Worm (Caenorhabditis elegans) whole organism, young adult: ENCODE results near the gene C23G10.11.

Source experiments
- B0336.3 ChIP-seq: fragments of 200-800 bp; sonication (Bioruptor generic); IDR thresholded peaks from 2 replicates; pipeline ENCODE4 v1.3.6; 2022; ENCODE audit warnings: missing genetic modification characterization, missing compliant biosample characterization
- C17E4.6 ChIP-seq: fragments of 200-800 bp; sonication (Bioruptor generic); IDR thresholded peaks from 2 replicates; pipeline ENCODE4 v1.3.6; 2022; ENCODE audit warnings: missing genetic modification reagents, missing genetic modification characterization, missing compliant biosample characterization
- F10E7.11 ChIP-seq: sonication (generic microtip); optimal IDR thresholded peaks from 2 replicates; lab custom pipeline; 2017; ENCODE audit warnings: mild to moderate bottlenecking, missing genetic modification characterization, moderate library complexity, missing compliant biosample characterization
- F22D6.2 ChIP-seq: sonication (generic microtip); optimal IDR thresholded peaks from 2 replicates; lab custom pipeline; 2016; ENCODE audit warnings: mild to moderate bottlenecking, missing genetic modification characterization, missing compliant biosample characterization
- F23B12.7 ChIP-seq: sonication (generic microtip); optimal IDR thresholded peaks from 2 replicates; lab custom pipeline; 2017; ENCODE audit warnings: missing genetic modification characterization, mild to moderate bottlenecking, missing compliant biosample characterization, antibody characterized with exemption, moderate library complexity; ENCODE audit not compliant: insufficient read depth
- F33H1.4 ChIP-seq: fragments of 200-800 bp; sonication (Bioruptor generic); IDR thresholded peaks from 2 replicates; pipeline ENCODE4 v1.3.6; 2022; ENCODE audit warnings: missing genetic modification reagents, missing genetic modification characterization, missing compliant biosample characterization
- F39B2.1 ChIP-seq: fragments of 200-800 bp; sonication (Bioruptor generic); IDR thresholded peaks from 2 replicates; pipeline ENCODE4 v1.3.6; 2022; ENCODE audit warnings: missing genetic modification reagents, missing genetic modification characterization, missing compliant biosample characterization
- F49E8.2 ChIP-seq: sonication (generic microtip); optimal IDR thresholded peaks from 3 replicates; lab custom pipeline; 2017; ENCODE audit warnings: missing genetic modification characterization, mild to moderate bottlenecking, missing compliant biosample characterization, antibody characterized with exemption, moderate library complexity; ENCODE audit not compliant: insufficient read depth
- K11D2.4 ChIP-seq: fragments of 200-800 bp; sonication (Bioruptor generic); IDR thresholded peaks from 2 replicates; pipeline ENCODE4 v1.3.6; 2022; ENCODE audit warnings: missing genetic modification reagents, missing genetic modification characterization, missing compliant biosample characterization
- Y53G8AR.9 ChIP-seq: fragments of 200-800 bp; sonication (Bioruptor generic); conservative IDR thresholded peaks from 2 replicates; pipeline ENCODE4 v1.3.6; 2022; ENCODE audit warnings: missing genetic modification reagents, missing genetic modification characterization, missing compliant biosample characterization
- Y56A3A.18 ChIP-seq: fragments of 200-800 bp; sonication (Bioruptor generic); IDR thresholded peaks from 2 replicates; pipeline ENCODE4 v1.3.6; 2022; ENCODE audit warnings: missing genetic modification reagents, missing genetic modification characterization, missing compliant biosample characterization
- Y95B8A.8 ChIP-seq: fragments of 200-800 bp; sonication (Bioruptor generic); IDR thresholded peaks from 2 replicates; pipeline ENCODE4 v1.3.6; 2022; ENCODE audit warnings: missing genetic modification reagents, missing genetic modification characterization, missing compliant biosample characterization
- akir-1 ChIP-seq: fragments of 200-800 bp; sonication (Bioruptor generic); optimal IDR thresholded peaks from 2 replicates; lab custom pipeline; 2018; ENCODE audit warnings: mild to moderate bottlenecking, missing genetic modification characterization, moderate library complexity, missing compliant biosample characterization
- ama-1 ChIP-seq, 3 experiments: fragments of 150-350 bp in 1 of 3; sonication (generic microtip) in 2 of 3; optimal IDR thresholded peaks; 2 replicates each; lab custom pipeline; 2014 to 2018; ENCODE audit warnings: missing biosample characterization in 2 of 3, missing genetic modification characterization in 2 of 3, missing genetic modification reagents in 2 of 3
- athp-1 ChIP-seq: sonication (generic microtip); optimal IDR thresholded peaks from 2 replicates; lab custom pipeline; 2017; ENCODE audit warnings: mild to moderate bottlenecking, missing genetic modification characterization, missing compliant biosample characterization
- attf-3 ChIP-seq: fragments of 200-800 bp; sonication (Bioruptor generic); conservative IDR thresholded peaks from 2 replicates; pipeline ENCODE4 v1.3.6; 2022; ENCODE audit warnings: missing genetic modification reagents, missing genetic modification characterization, missing compliant biosample characterization
- attf-6 ChIP-seq: fragments of 200-800 bp; sonication (Bioruptor generic); IDR thresholded peaks from 2 replicates; pipeline ENCODE4 v1.3.6; 2022; ENCODE audit warnings: missing genetic modification reagents, missing genetic modification characterization, missing compliant biosample characterization
- ccch-3 ChIP-seq: fragments of 200-800 bp; sonication (Bioruptor generic); optimal IDR thresholded peaks from 2 replicates; lab custom pipeline; 2018; ENCODE audit warnings: mild to moderate bottlenecking, missing genetic modification characterization, missing compliant biosample characterization
- ceh-27 ChIP-seq: fragments of 200-800 bp; sonication (Bioruptor generic); optimal IDR thresholded peaks from 2 replicates; lab custom pipeline; 2018; ENCODE audit warnings: mild to moderate bottlenecking, missing genetic modification characterization, moderate library complexity, missing compliant biosample characterization
- ceh-58 ChIP-seq: fragments of 200-800 bp; sonication (Bioruptor generic); IDR thresholded peaks from 2 replicates; pipeline ENCODE4 v1.3.6; 2022; ENCODE audit warnings: missing genetic modification characterization, missing compliant biosample characterization
- ceh-79 ChIP-seq: sonication (generic microtip); optimal IDR thresholded peaks from 2 replicates; lab custom pipeline; 2017; ENCODE audit warnings: mild to moderate bottlenecking, missing genetic modification characterization, missing compliant biosample characterization
- ceh-91 ChIP-seq: fragments of 200-800 bp; sonication (Bioruptor generic); IDR thresholded peaks from 2 replicates; pipeline ENCODE4 v1.3.6; 2022; ENCODE audit warnings: missing genetic modification reagents, missing genetic modification characterization, missing compliant biosample characterization
- dox-1 ChIP-seq: fragments of 200-800 bp; sonication (Bioruptor generic); IDR thresholded peaks from 2 replicates; pipeline ENCODE4 v1.3.6; 2022; ENCODE audit warnings: missing genetic modification reagents, missing genetic modification characterization, missing compliant biosample characterization
- dpff-1 ChIP-seq: sonication (generic microtip); optimal IDR thresholded peaks from 2 replicates; lab custom pipeline; 2017; ENCODE audit warnings: mild to moderate bottlenecking, missing genetic modification characterization, missing compliant biosample characterization
- efl-1 ChIP-seq: fragments of 150-350 bp; optimal IDR thresholded peaks from 2 replicates; lab custom pipeline; 2014; ENCODE audit warnings: missing biosample characterization, missing genetic modification reagents, missing genetic modification characterization
- egl-44 ChIP-seq: fragments of 200-800 bp; sonication (Bioruptor generic); IDR thresholded peaks from 2 replicates; pipeline ENCODE4 v1.3.6; 2022; ENCODE audit warnings: missing genetic modification reagents, missing genetic modification characterization, missing compliant biosample characterization
- egrh-3 ChIP-seq: fragments of 200-800 bp; sonication (Bioruptor generic); IDR thresholded peaks from 2 replicates; pipeline ENCODE4 v1.3.6; 2022; ENCODE audit warnings: missing genetic modification reagents, missing genetic modification characterization, missing compliant biosample characterization
- gei-17 ChIP-seq: fragments of 200-800 bp; sonication (Bioruptor generic); optimal IDR thresholded peaks from 2 replicates; lab custom pipeline; 2018; ENCODE audit warnings: mild to moderate bottlenecking, missing genetic modification characterization, missing compliant biosample characterization
- hmg-20 ChIP-seq: fragments of 200-800 bp; sonication (Bioruptor generic); IDR thresholded peaks from 2 replicates; pipeline ENCODE4 v1.3.6; 2022; ENCODE audit warnings: missing genetic modification reagents, missing genetic modification characterization, missing compliant biosample characterization
- lag-1 ChIP-seq: fragments of 200-800 bp; sonication (Bioruptor generic); IDR thresholded peaks from 2 replicates; pipeline ENCODE4 v1.3.6; 2022; ENCODE audit warnings: missing genetic modification reagents, missing genetic modification characterization, missing compliant biosample characterization
- lin-26 ChIP-seq: fragments of 200-800 bp; sonication (Bioruptor generic); IDR thresholded peaks from 2 replicates; pipeline ENCODE4 v1.3.6; 2022; ENCODE audit warnings: missing genetic modification reagents, missing genetic modification characterization, missing compliant biosample characterization
- lin-40 ChIP-seq: sonication (generic microtip); optimal IDR thresholded peaks from 2 replicates; lab custom pipeline; 2016; ENCODE audit warnings: missing genetic modification characterization, mild to moderate bottlenecking, missing compliant biosample characterization, missing genotype, missing genetic modification reagents
- mcd-1 ChIP-seq: fragments of 200-800 bp; sonication (Bioruptor generic); IDR thresholded peaks from 2 replicates; pipeline ENCODE4 v1.3.6; 2022; ENCODE audit warnings: missing genetic modification reagents, missing genetic modification characterization, missing compliant biosample characterization
- mel-28 ChIP-seq: sonication (generic microtip); optimal IDR thresholded peaks from 2 replicates; lab custom pipeline; 2016; ENCODE audit warnings: borderline replicate concordance, mild to moderate bottlenecking, missing genetic modification characterization, missing compliant biosample characterization
- nfyb-1 ChIP-seq: fragments of 200-800 bp; sonication (Bioruptor generic); IDR thresholded peaks from 2 replicates; pipeline ENCODE4 v1.3.6; 2022; ENCODE audit warnings: missing genetic modification reagents, missing genetic modification characterization, missing compliant biosample characterization
- nhr-120 ChIP-seq: fragments of 200-800 bp; sonication (Bioruptor generic); IDR thresholded peaks from 2 replicates; pipeline ENCODE4 v1.3.6; 2022; ENCODE audit warnings: missing genetic modification characterization, missing compliant biosample characterization
- nhr-179 ChIP-seq: sonication (generic microtip); optimal IDR thresholded peaks from 2 replicates; lab custom pipeline; 2016; ENCODE audit warnings: mild to moderate bottlenecking, missing genetic modification characterization, missing compliant biosample characterization
- nhr-80 ChIP-seq: sonication (generic microtip); optimal IDR thresholded peaks from 2 replicates; lab custom pipeline; 2016; ENCODE audit warnings: missing genetic modification characterization, missing compliant biosample characterization
- rec-8 ChIP-seq, 2 experiments: sonication (generic microtip); optimal IDR thresholded peaks; 2 replicates each; lab custom pipeline; 2016; ENCODE audit warnings: mild to moderate bottlenecking in 2 of 2, missing genetic modification characterization in 2 of 2, missing genetic modification reagents in 2 of 2, missing genotype in 2 of 2, missing biosample characterization in 1 of 2, missing compliant biosample characterization in 1 of 2, moderate library complexity in 1 of 2
- sdz-38 ChIP-seq: sonication (generic microtip); optimal IDR thresholded peaks from 2 replicates; lab custom pipeline; 2016; ENCODE audit warnings: missing genotype, missing genetic modification characterization, missing compliant biosample characterization
- snpc-4 ChIP-seq, 5 experiments: fragments of 150-350 bp in 1 of 5; sonication (generic microtip) in 4 of 5; optimal IDR thresholded peaks; 2 replicates each; lab custom pipeline; 2014 to 2018; ENCODE audit warnings: missing genetic modification characterization in 5 of 5, missing biosample characterization in 3 of 5, antibody characterized with exemption in 2 of 5, mild to moderate bottlenecking in 2 of 5, missing compliant biosample characterization in 2 of 5, missing genotype in 2 of 5, moderate library complexity in 2 of 5, missing genetic modification reagents in 1 of 5
- sptf-2 ChIP-seq: fragments of 200-800 bp; sonication (Bioruptor generic); optimal IDR thresholded peaks from 2 replicates; lab custom pipeline; 2018; ENCODE audit warnings: mild to moderate bottlenecking, missing genetic modification characterization, missing compliant biosample characterization
- unc-130 ChIP-seq: sonication (generic microtip); optimal IDR thresholded peaks from 2 replicates; lab custom pipeline; 2016; ENCODE audit warnings: missing genetic modification reagents, missing genetic modification characterization, missing compliant biosample characterization
- zfh-2 ChIP-seq: fragments of 200-800 bp; sonication (Bioruptor generic); conservative IDR thresholded peaks from 2 replicates; pipeline ENCODE4 v1.3.6; 2022; ENCODE audit warnings: missing genetic modification reagents, missing genetic modification characterization, missing compliant biosample characterization
- zim-3 ChIP-seq: sonication (generic microtip); optimal IDR thresholded peaks from 2 replicates; lab custom pipeline; 2017; ENCODE audit warnings: mild to moderate bottlenecking, missing genetic modification characterization, moderate library complexity, missing compliant biosample characterization
- ztf-22 ChIP-seq: fragments of 200-800 bp; sonication (Bioruptor generic); optimal IDR thresholded peaks from 2 replicates; lab custom pipeline; 2018; ENCODE audit warnings: mild to moderate bottlenecking, missing genetic modification characterization, moderate library complexity, missing compliant biosample characterization
- ztf-3 ChIP-seq: fragments of 200-800 bp; sonication (Bioruptor generic); optimal IDR thresholded peaks from 2 replicates; lab custom pipeline; 2018; ENCODE audit warnings: mild to moderate bottlenecking, missing genetic modification characterization, missing compliant biosample characterization
- ztf-6 ChIP-seq: fragments of 200-800 bp; sonication (Bioruptor generic); IDR thresholded peaks from 2 replicates; pipeline ENCODE4 v1.3.6; 2022; ENCODE audit warnings: missing genetic modification reagents, missing genetic modification characterization, missing compliant biosample characterization

C23G10.11 gene

DNA sequence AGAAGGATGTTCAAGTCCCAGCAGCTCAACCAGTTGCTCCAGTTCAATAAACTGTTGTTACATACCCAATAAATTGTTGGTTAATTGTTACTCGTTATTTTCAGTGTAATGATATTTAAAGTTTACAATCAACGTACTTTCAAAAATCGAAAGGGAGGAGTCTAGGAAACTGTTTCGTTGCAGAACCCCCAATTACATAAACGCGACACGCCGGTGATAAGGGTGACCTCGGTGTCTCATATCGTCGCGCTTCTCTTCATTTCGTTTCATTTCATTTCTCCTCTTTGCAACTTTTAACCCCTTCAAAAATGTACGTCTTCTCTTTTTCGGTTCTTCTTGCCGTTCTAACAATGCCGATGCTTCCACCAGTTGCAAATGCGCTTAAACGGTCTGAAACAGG is 7.5 kb downstream of the C23G10.11 start, which contains the start of gene C23G10.2 (continued):
- TF ChIP-seq mel-28 (tag; lab: Kevin White, UChicago), result no peak
- TF ChIP-seq K11D2.4 (GFP tag; lab: Robert Waterston, UW), result no peak
- no peak for TF ChIP-seq mcd-1 (GFP tag; lab: Robert Waterston, UW)
- no peak for TF ChIP-seq sdz-38 (tag; lab: Kevin White, UChicago)
- no peak for TF ChIP-seq ceh-91 (GFP tag; lab: Robert Waterston, UW)
- no peak for TF ChIP-seq ztf-6 (GFP tag; lab: Robert Waterston, UW)
- TF ChIP-seq akir-1 (GFP tag; lab: Kevin White, UChicago), result no peak
- no peak for TF ChIP-seq rec-8 (tag; optimal IDR thresholded peaks at IDR 0.05; lab: Kevin White, UChicago)
- TF ChIP-seq egl-44 (GFP tag; lab: Robert Waterston, UW), result no peak
- peak; percentile 75; the same call in 1 of the 2 replicates for TF ChIP-seq F39B2.1 (GFP tag; lab: Robert Waterston, UW)
- TF ChIP-seq ama-1 (optimal IDR thresholded peaks at IDR 0.05; lab: Kevin White, UChicago), result no peak
- TF ChIP-seq ama-1 (GFP tag; optimal IDR thresholded peaks at IDR 0.05; lab: Kevin White, UChicago), result peak in 1 of 2 experiments; percentile 75
- no peak for TF ChIP-seq C17E4.6
- TF ChIP-seq Y95B8A.8 (GFP tag; lab: Robert Waterston, UW), result 0 out of 2 replicates have a peak, but pooled peaks have one; percentile 31
- no peak for TF ChIP-seq nhr-120 (GFP tag; lab: Robert Waterston, UW)
- TF ChIP-seq attf-6 (GFP tag; lab: Robert Waterston, UW), result no peak
- peak; percentile 68; the same call in 1 of the 2 replicates for TF ChIP-seq Y56A3A.18 (GFP tag; lab: Robert Waterston, UW)
- no peak for TF ChIP-seq ceh-79 (tag; lab: Kevin White, UChicago)
- no peak for TF ChIP-seq zim-3 (tag; lab: Kevin White, UChicago)
- TF ChIP-seq zfh-2 (GFP tag; lab: Robert Waterston, UW), result 0 out of 2 replicates have a peak, but pooled peaks have one; percentile 7
- TF ChIP-seq dpff-1 (tag; lab: Kevin White, UChicago), result no peak
- TF ChIP-seq ztf-22 (GFP tag; lab: Kevin White, UChicago), result no peak
- no peak for TF ChIP-seq gei-17 (GFP tag; lab: Kevin White, UChicago)
- no peak for TF ChIP-seq F10E7.11
- no peak for TF ChIP-seq nhr-80 (tag; lab: Kevin White, UChicago)
- peak; percentile 31; the same call in 1 of the 2 replicates for TF ChIP-seq dox-1 (GFP tag; lab: Robert Waterston, UW)
- TF ChIP-seq nhr-179 (tag; lab: Kevin White, UChicago), result no peak
- no peak for TF ChIP-seq lin-40 (tag; lab: Kevin White, UChicago)
- no peak for TF ChIP-seq F22D6.2 (tag; lab: Kevin White, UChicago)
- no peak for TF ChIP-seq ceh-27 (GFP tag; lab: Kevin White, UChicago)
- no peak for TF ChIP-seq unc-130 (GFP tag; lab: Kevin White, UChicago)
- no peak for TF ChIP-seq ztf-3
- TF ChIP-seq attf-3 (GFP tag; lab: Robert Waterston, UW), result no peak
- TF ChIP-seq F33H1.4 (GFP tag; lab: Robert Waterston, UW), result peak; percentile 32
- TF ChIP-seq lin-26 (GFP tag; lab: Robert Waterston, UW), result peak; percentile 69
- TF ChIP-seq lag-1 (GFP tag; lab: Robert Waterston, UW), result no peak
- peak; percentile 3 for TF ChIP-seq efl-1 (GFP tag; lab: Kevin White, UChicago)
- TF ChIP-seq athp-1 (tag; lab: Kevin White, UChicago), result no peak
- peak; percentile 83 for TF ChIP-seq F49E8.2 (tag; lab: Kevin White, UChicago)
- no peak for TF ChIP-seq hmg-20 (GFP tag; lab: Robert Waterston, UW)
- TF ChIP-seq ceh-58 (GFP tag; lab: Robert Waterston, UW), result no peak
- no peak for TF ChIP-seq Y53G8AR.9
- TF ChIP-seq egrh-3 (GFP tag; lab: Robert Waterston, UW), result no peak
- TF ChIP-seq sptf-2 (GFP tag; lab: Kevin White, UChicago), result no peak
- TF ChIP-seq snpc-4 (GFP tag; optimal IDR thresholded peaks at IDR 0.05; lab: Kevin White, UChicago), result no peak
- TF ChIP-seq snpc-4 (tag; optimal IDR thresholded peaks at IDR 0.05; lab: Kevin White, UChicago), result peak in 2 of 4 experiments; percentile 24
- no peak for TF ChIP-seq ccch-3 (GFP tag; lab: Kevin White, UChicago)
- TF ChIP-seq F23B12.7 (tag; lab: Kevin White, UChicago), result no peak
- peak; percentile 48; the same call in 1 of the 2 replicates for TF ChIP-seq B0336.3 (GFP tag; lab: Robert Waterston, UW)
- 0 out of 2 replicates have a peak, but pooled peaks have one; percentile 27 for TF ChIP-seq nfyb-1
